Fruit fly (Drosophila melanogaster) whole organism, embryonic: ENCODE results near the gene CG2247.
A peak's percentile ranks its signal among the peaks of the same experiment; 100 is the strongest.

Source experiments
- Antp ChIP-seq: fragments of 200-800 bp; sonication (Bioruptor generic); optimal IDR thresholded peaks from 3 replicates; lab custom pipeline; 2016; ENCODE audit warnings: missing biosample characterization, missing genetic modification characterization
- Atf6 ChIP-seq: fragments of 200-800 bp; sonication (Bioruptor generic); IDR thresholded peaks from 2 replicates; pipeline ENCODE4 v1.3.6; 2022; ENCODE audit warnings: missing biosample characterization, missing genetic modification characterization
- Bgb ChIP-seq: fragments of 200-800 bp; sonication (Bioruptor generic); IDR thresholded peaks from 2 replicates; pipeline ENCODE4 v1.3.6; 2022; ENCODE audit warnings: missing biosample characterization, missing genetic modification characterization; ENCODE audit not compliant: partially characterized antibody
- CG12659 ChIP-seq: fragments of 200-800 bp; sonication (Bioruptor generic); optimal IDR thresholded peaks from 3 replicates; lab custom pipeline; 2017; ENCODE audit warnings: mild to moderate bottlenecking, missing biosample characterization, missing genetic modification reagents, missing genetic modification characterization
- CG13624 ChIP-seq: fragments of 200-800 bp; sonication (Bioruptor generic); optimal IDR thresholded peaks from 2 replicates; lab custom pipeline; 2016; ENCODE audit warnings: missing biosample characterization, missing genetic modification characterization
- CG13894 ChIP-seq: fragments of 200-800 bp; sonication (Bioruptor generic); optimal IDR thresholded peaks from 3 replicates; lab custom pipeline; 2018; ENCODE audit warnings: missing biosample characterization, mild to moderate bottlenecking, missing genetic modification characterization, moderate library complexity
- CG14965 ChIP-seq: fragments of 200-800 bp; sonication (Bioruptor generic); optimal IDR thresholded peaks from 2 replicates; lab custom pipeline; 2016; ENCODE audit warnings: missing biosample characterization, missing genetic modification characterization, borderline replicate concordance
- CG1647 ChIP-seq: fragments of 200-800 bp; sonication (Bioruptor generic); optimal IDR thresholded peaks from 3 replicates; lab custom pipeline; 2016; ENCODE audit warnings: missing biosample characterization, missing genetic modification characterization
- CG17186 ChIP-seq: fragments of 200-800 bp; sonication (Bioruptor generic); optimal IDR thresholded peaks from 3 replicates; lab custom pipeline; 2017; ENCODE audit warnings: missing biosample characterization, missing genetic modification reagents, missing genetic modification characterization
- CG1792 ChIP-seq: fragments of 200-800 bp; sonication (Bioruptor generic); optimal IDR thresholded peaks from 2 replicates; lab custom pipeline; 2016; ENCODE audit warnings: missing biosample characterization, missing genetic modification characterization
- CG1832 ChIP-seq: fragments of 200-800 bp; sonication (Bioruptor generic); optimal IDR thresholded peaks from 2 replicates; lab custom pipeline; 2017; ENCODE audit warnings: missing biosample characterization, mild to moderate bottlenecking, missing genetic modification characterization, inconsistent platforms
- CG2116 ChIP-seq: fragments of 200-800 bp; sonication (Bioruptor generic); optimal IDR thresholded peaks from 3 replicates; lab custom pipeline; 2018; ENCODE audit warnings: missing biosample characterization, mild to moderate bottlenecking, missing genetic modification characterization
- CG2712 ChIP-seq: fragments of 200-800 bp; optimal IDR thresholded peaks from 3 replicates; lab custom pipeline; 2019; ENCODE audit warnings: missing biosample characterization, mild to moderate bottlenecking, missing genetic modification characterization, moderate library complexity
- CG33557 ChIP-seq: fragments of 200-800 bp; sonication (Bioruptor generic); optimal IDR thresholded peaks from 2 replicates; lab custom pipeline; 2019; ENCODE audit warnings: missing biosample characterization, mild to moderate bottlenecking, missing genetic modification characterization, moderate library complexity
- CG3726 ChIP-seq: fragments of 200-800 bp; sonication (Bioruptor generic); IDR thresholded peaks from 3 replicates; pipeline ENCODE4, ENCODE4 v1.3.6; 2022; ENCODE audit warnings: missing biosample characterization, missing genetic modification characterization
- CG4820 ChIP-seq: fragments of 200-800 bp; sonication (Bioruptor generic); optimal IDR thresholded peaks from 3 replicates; lab custom pipeline; 2016; ENCODE audit warnings: missing biosample characterization, missing genetic modification characterization
- CG9727 ChIP-seq: fragments of 200-800 bp; sonication (Bioruptor generic); optimal IDR thresholded peaks from 3 replicates; lab custom pipeline; 2017; ENCODE audit warnings: missing biosample characterization, mild to moderate bottlenecking, missing genetic modification characterization
- Dip3 ChIP-seq: fragments of 200-800 bp; sonication (Bioruptor generic); optimal IDR thresholded peaks from 3 replicates; lab custom pipeline; 2016; ENCODE audit warnings: missing biosample characterization, missing genetic modification characterization
- Doc3 ChIP-seq: fragments of 200-800 bp; sonication (Bioruptor generic); IDR thresholded peaks from 3 replicates; pipeline ENCODE4 v1.3.6; 2022; ENCODE audit warnings: missing biosample characterization, missing genetic modification characterization; ENCODE audit not compliant: partially characterized antibody
- H15 ChIP-seq: fragments of 200-800 bp; sonication (Bioruptor generic); IDR thresholded peaks from 3 replicates; pipeline ENCODE4 v1.3.6; 2022; ENCODE audit warnings: missing biosample characterization, missing genetic modification characterization
- HHEX ChIP-seq: fragments of 200-800 bp; sonication (Bioruptor generic); optimal IDR thresholded peaks from 3 replicates; lab custom pipeline; 2017; ENCODE audit warnings: missing biosample characterization, mild to moderate bottlenecking, missing genetic modification characterization, missing genetic modification reagents
- HLH54F ChIP-seq: fragments of 200-800 bp; sonication (Bioruptor generic); optimal IDR thresholded peaks from 3 replicates; lab custom pipeline; 2016; ENCODE audit warnings: missing biosample characterization, missing genetic modification characterization
- NFAT ChIP-seq: fragments of 200-800 bp; sonication (Bioruptor generic); IDR thresholded peaks from 2 replicates; pipeline ENCODE4 v1.3.6; 2022; ENCODE audit warnings: missing biosample characterization, missing genetic modification characterization
- Pdp1 ChIP-seq, 2 experiments: fragments of 200-800 bp; sonication (Bioruptor generic); optimal IDR thresholded peaks; 3 replicates each; lab custom pipeline; 2016; ENCODE audit warnings: missing biosample characterization in 2 of 2, missing genetic modification characterization in 2 of 2, mild to moderate bottlenecking in 1 of 2, moderate library complexity in 1 of 2
- Ptx1 ChIP-seq: fragments of 200-800 bp; sonication (Bioruptor generic); IDR thresholded peaks from 2 replicates; pipeline ENCODE4 v1.3.6; 2022; ENCODE audit warnings: missing biosample characterization, missing genetic modification characterization
- Sox102F ChIP-seq: fragments of 200-800 bp; sonication (Bioruptor generic); optimal IDR thresholded peaks from 2 replicates; lab custom pipeline; 2018; ENCODE audit warnings: missing biosample characterization, mild to moderate bottlenecking, missing genetic modification characterization, moderate library complexity
- bsh ChIP-seq, 2 experiments: fragments of 200-800 bp; sonication (Bioruptor generic); optimal IDR thresholded peaks; 2 replicates each; lab custom pipeline; 2017 to 2018; ENCODE audit warnings: mild to moderate bottlenecking in 2 of 2, missing biosample characterization in 2 of 2, missing genetic modification characterization in 2 of 2, moderate library complexity in 1 of 2
- ci ChIP-seq: fragments of 200-800 bp; sonication (Bioruptor generic); IDR thresholded peaks from 3 replicates; pipeline ENCODE4 v1.3.6; 2022; ENCODE audit warnings: missing biosample characterization, missing genetic modification characterization
- esg ChIP-seq: fragments of 200-800 bp; sonication (Bioruptor generic); conservative IDR thresholded peaks from 2 replicates; pipeline ENCODE4 v1.3.6; 2022; ENCODE audit warnings: missing biosample characterization, missing genetic modification characterization
- eyg ChIP-seq: fragments of 200-800 bp; sonication (Bioruptor generic); optimal IDR thresholded peaks from 3 replicates; lab custom pipeline; 2016; ENCODE audit warnings: missing biosample characterization, missing genetic modification characterization
- fd102C ChIP-seq: fragments of 200-800 bp; sonication (Bioruptor generic); optimal IDR thresholded peaks from 2 replicates; lab custom pipeline; 2018; ENCODE audit warnings: missing biosample characterization, mild to moderate bottlenecking, missing genetic modification characterization, moderate library complexity
- fd3F ChIP-seq: fragments of 200-800 bp; sonication (Bioruptor generic); optimal IDR thresholded peaks from 2 replicates; lab custom pipeline; 2018; ENCODE audit warnings: missing biosample characterization, mild to moderate bottlenecking, missing genetic modification characterization, moderate library complexity
- gem ChIP-seq: fragments of 200-800 bp; sonication (Bioruptor generic); optimal IDR thresholded peaks from 2 replicates; lab custom pipeline; 2019; ENCODE audit warnings: missing biosample characterization, mild to moderate bottlenecking, missing genetic modification characterization, moderate library complexity
- gfzf ChIP-seq: fragments of 200-800 bp; sonication (Bioruptor generic); optimal IDR thresholded peaks from 2 replicates; lab custom pipeline; 2016; ENCODE audit warnings: missing biosample characterization, mild to moderate bottlenecking, missing genetic modification characterization, moderate library complexity
- h ChIP-seq: fragments of >200 bp; optimal IDR thresholded peaks from 2 replicates; lab custom pipeline; 2017
- inv ChIP-seq: fragments of 200-800 bp; sonication (Bioruptor generic); IDR thresholded peaks from 2 replicates; pipeline ENCODE4 v1.3.6; 2022; ENCODE audit warnings: missing biosample characterization, missing genetic modification characterization; ENCODE audit not compliant: partially characterized antibody
- lov ChIP-seq, 2 experiments: fragments of 200-800 bp in 1 of 2; fragments of >200 bp in 1 of 2; sonication (Bioruptor generic) in 1 of 2; IDR thresholded peaks in 1 of 2; optimal IDR thresholded peaks in 1 of 2; 2 replicates in 1 of 2; 3 replicates in 1 of 2; pipeline versions ENCODE4 v1.3.6 to Lab custom; 2017 to 2022; ENCODE audit warnings: missing biosample characterization in 1 of 2, missing genetic modification characterization in 1 of 2
- odd ChIP-seq: fragments of 200-800 bp; sonication (Bioruptor generic); optimal IDR thresholded peaks from 2 replicates; lab custom pipeline; 2017; ENCODE audit warnings: missing biosample characterization, mild to moderate bottlenecking, missing genetic modification characterization
- pnt ChIP-seq: fragments of 200-800 bp; sonication (Bioruptor generic); optimal IDR thresholded peaks from 3 replicates; lab custom pipeline; 2016; ENCODE audit warnings: missing biosample characterization, missing genetic modification characterization
- pros ChIP-seq: fragments of 200-800 bp; sonication (Bioruptor generic); optimal IDR thresholded peaks from 3 replicates; lab custom pipeline; 2019; ENCODE audit warnings: missing biosample characterization, mild to moderate bottlenecking, missing genetic modification characterization, moderate library complexity
- pum ChIP-seq: fragments of 200-800 bp; sonication (Bioruptor generic); optimal IDR thresholded peaks from 2 replicates; lab custom pipeline; 2016; ENCODE audit warnings: missing biosample characterization, missing genetic modification characterization
- stc ChIP-seq: fragments of 200-800 bp; sonication (Bioruptor generic); IDR thresholded peaks from 2 replicates; pipeline ENCODE4 v1.3.6; 2022; ENCODE audit warnings: missing biosample characterization, missing genetic modification characterization
- tgo ChIP-seq: fragments of 200-800 bp; sonication (Bioruptor generic); IDR thresholded peaks from 3 replicates; pipeline ENCODE4 v1.3.6; 2022; ENCODE audit warnings: missing biosample characterization, missing genetic modification characterization
- tll ChIP-seq, 2 experiments: fragments of 200-800 bp in 1 of 2; fragments of >200 bp in 1 of 2; sonication (Bioruptor generic) in 1 of 2; optimal IDR thresholded peaks; 2 replicates each; lab custom pipeline; 2017 to 2019; ENCODE audit warnings: missing biosample characterization in 2 of 2, missing genetic modification characterization in 2 of 2, mild to moderate bottlenecking in 1 of 2, moderate library complexity in 1 of 2
- tx ChIP-seq: fragments of 200-800 bp; sonication (Bioruptor generic); optimal IDR thresholded peaks from 2 replicates; lab custom pipeline; 2016; ENCODE audit warnings: missing biosample characterization, missing genetic modification characterization
- unpg ChIP-seq: fragments of 200-800 bp; sonication (Bioruptor generic); optimal IDR thresholded peaks from 3 replicates; lab custom pipeline; 2018; ENCODE audit warnings: missing biosample characterization, mild to moderate bottlenecking, missing genetic modification characterization, moderate library complexity
- usp ChIP-seq: fragments of >200 bp; optimal IDR thresholded peaks from 2 replicates; lab custom pipeline; 2017; ENCODE audit warnings: missing biosample characterization, missing genetic modification characterization
- vnd ChIP-seq: fragments of 200-800 bp; sonication (Bioruptor generic); IDR thresholded peaks from 3 replicates; pipeline ENCODE4 v1.3.6; 2022; ENCODE audit warnings: missing biosample characterization, missing genetic modification characterization; ENCODE audit not compliant: partially characterized antibody
- yki ChIP-seq: fragments of >200 bp; optimal IDR thresholded peaks from 3 replicates; lab custom pipeline; 2018
- zfh2 ChIP-seq: fragments of 200-800 bp; sonication (Bioruptor generic); optimal IDR thresholded peaks from 2 replicates; lab custom pipeline; 2016; ENCODE audit warnings: missing biosample characterization, missing genetic modification characterization

CG2247 gene

dm6 chrX:11652991-11653390 is 41.5 kb upstream of the CG2247 start (continued):
- TF ChIP-seq Pdp1 (GFP tag; optimal IDR thresholded peaks at IDR 0.05; lab: Kevin White, UChicago) (peak; percentile 0 to 35), CG17186 (GFP tag; lab: Kevin White, UChicago) (no peak), CG2116 (GFP tag; lab: Kevin White, UChicago) (no peak), CG12659 (GFP tag; lab: Kevin White, UChicago) (no peak), CG1792 (no peak), odd (no peak), H15 (GFP tag; lab: Robert Waterston, UW) (no peak), CG2712 (no peak), pnt (GFP tag; lab: Kevin White, UChicago) (no peak), fd102C (GFP tag; lab: Kevin White, UChicago) (no peak), NFAT (GFP tag; lab: Robert Waterston, UW) (no peak), stc (0 out of 2 replicates have a peak, but pooled peaks have one; percentile 17), CG13894 (tag; lab: Kevin White, UChicago) (no peak), ci (GFP tag; lab: Robert Waterston, UW) (0 out of 3 replicates have a peak, but pooled peaks have one; percentile 47), esg (GFP tag; lab: Robert Waterston, UW) (peak; percentile 24; the same call in 1 of the 2 replicates), h (lab: Kevin White, UChicago) (no peak), Ptx1 (GFP tag; lab: Robert Waterston, UW) (peak; percentile 32; the same call in 1 of the 2 replicates), pros (GFP tag; lab: Kevin White, UChicago) (no peak), Doc3 (no peak), usp (no peak), yki (lab: Kevin White, UChicago) (no peak), CG33557 (no peak), tx (GFP tag; lab: Kevin White, UChicago) (no peak), bsh (GFP tag; optimal IDR thresholded peaks at IDR 0.05; lab: Kevin White, UChicago) (peak in 1 of 2 experiments; percentile 47), Atf6 (GFP tag; lab: Robert Waterston, UW) (no peak), unpg (GFP tag; lab: Kevin White, UChicago) (peak; percentile 38), CG9727 (GFP tag; lab: Kevin White, UChicago) (peak; percentile 8), HLH54F (GFP tag; lab: Kevin White, UChicago) (no peak), Bgb (GFP tag; lab: Robert Waterston, UW) (no peak), gem (tag; lab: Kevin White, UChicago) (peak; percentile 50), vnd (no peak), zfh2 (no peak), Antp (GFP tag; lab: Kevin White, UChicago) (peak; percentile 26), Dip3 (GFP tag; lab: Kevin White, UChicago) (no peak), CG14965 (GFP tag; lab: Kevin White, UChicago) (no peak), CG13624 (GFP tag; lab: Kevin White, UChicago) (no peak), CG1647 (GFP tag; lab: Kevin White, UChicago) (no peak), Sox102F (peak; percentile 54), HHEX (GFP tag; lab: Kevin White, UChicago) (no peak), tgo (GFP tag; lab: Robert Waterston, UW) (no peak), eyg (GFP tag; lab: Kevin White, UChicago) (no peak), fd3F (no peak), CG1832 (GFP tag; lab: Kevin White, UChicago) (no peak), pum (GFP tag; lab: Kevin White, UChicago) (no peak), CG3726 (no peak), CG4820 (GFP tag; lab: Kevin White, UChicago) (peak; percentile 33), tll (GFP tag; optimal IDR thresholded peaks at IDR 0.05; lab: Kevin White, UChicago) (no peak), inv (GFP tag; lab: Robert Waterston, UW) (no peak), lov (optimal IDR thresholded peaks at IDR 0.05; lab: Kevin White, UChicago) (no peak), lov (GFP tag; IDR thresholded peaks at IDR 0.05; lab: Robert Waterston, UW) (no peak), gfzf (GFP tag; lab: Kevin White, UChicago) (no peak)
